Fruit fly (Drosophila melanogaster) whole organism, embryonic: ENCODE results near the gene CG7213.

Experiments
- Bdp1 ChIP-seq: fragments of 200-800 bp; sonication (Bioruptor generic); optimal IDR thresholded peaks from 3 replicates; lab custom pipeline; 2016; ENCODE audit warnings: missing biosample characterization, missing genetic modification characterization
- CG10654 ChIP-seq: fragments of 200-800 bp; sonication (Bioruptor generic); optimal IDR thresholded peaks from 2 replicates; lab custom pipeline; 2016; ENCODE audit warnings: missing biosample characterization, missing genetic modification characterization
- CG13775 ChIP-seq: fragments of 200-800 bp; sonication (Bioruptor generic); optimal IDR thresholded peaks from 3 replicates; lab custom pipeline; 2017; ENCODE audit warnings: missing biosample characterization, mild to moderate bottlenecking, missing genetic modification characterization
- CG15514 ChIP-seq: fragments of 200-800 bp; sonication (Bioruptor generic); optimal IDR thresholded peaks from 3 replicates; lab custom pipeline; 2017; ENCODE audit warnings: missing biosample characterization, missing genetic modification characterization, mild to moderate bottlenecking, moderate library complexity, missing genetic modification reagents
- CG1603 ChIP-seq: fragments of 200-800 bp; sonication (Bioruptor generic); optimal IDR thresholded peaks from 2 replicates; lab custom pipeline; 2019; ENCODE audit warnings: missing biosample characterization, mild to moderate bottlenecking, missing genetic modification characterization, moderate library complexity
- CG16863 ChIP-seq: fragments of 200-800 bp; sonication (Bioruptor generic); optimal IDR thresholded peaks from 3 replicates; lab custom pipeline; 2016; ENCODE audit warnings: missing biosample characterization, missing genetic modification characterization
- CG18476 ChIP-seq: fragments of 200-800 bp; sonication (Bioruptor generic); optimal IDR thresholded peaks from 2 replicates; lab custom pipeline; 2016; ENCODE audit warnings: missing biosample characterization, mild to moderate bottlenecking, missing genetic modification characterization
- CG2120 ChIP-seq: fragments of 200-800 bp; sonication (Bioruptor generic); optimal IDR thresholded peaks from 3 replicates; lab custom pipeline; 2016; ENCODE audit warnings: missing biosample characterization, missing genetic modification characterization
- CG2875 ChIP-seq: fragments of 200-800 bp; sonication (Bioruptor generic); optimal IDR thresholded peaks from 2 replicates; lab custom pipeline; 2017; ENCODE audit warnings: missing biosample characterization, mild to moderate bottlenecking, missing genetic modification characterization, missing genetic modification reagents
- CG30020 ChIP-seq: fragments of 200-800 bp; optimal IDR thresholded peaks from 2 replicates; lab custom pipeline; 2019; ENCODE audit warnings: missing biosample characterization, mild to moderate bottlenecking, missing genetic modification characterization, moderate library complexity
- CG3163 ChIP-seq: fragments of 200-800 bp; sonication (Bioruptor generic); optimal IDR thresholded peaks from 3 replicates; lab custom pipeline; 2016; ENCODE audit warnings: missing biosample characterization, missing genetic modification characterization
- CG32772 ChIP-seq: fragments of 200-800 bp; sonication (Bioruptor generic); IDR thresholded peaks from 2 replicates; pipeline ENCODE4 v1.3.6; 2022; ENCODE audit warnings: missing biosample characterization, missing genetic modification characterization
- CG33213 ChIP-seq: fragments of 200-800 bp; sonication (Bioruptor generic); optimal IDR thresholded peaks from 3 replicates; lab custom pipeline; 2016; ENCODE audit warnings: missing biosample characterization, missing genetic modification characterization
- CG34224 ChIP-seq: fragments of 200-800 bp; sonication (Bioruptor generic); IDR thresholded peaks from 3 replicates; pipeline ENCODE4 v1.3.6; 2022; ENCODE audit warnings: missing biosample characterization, missing genetic modification characterization; ENCODE audit not compliant: partially characterized antibody
- CG3726 ChIP-seq: fragments of 200-800 bp; sonication (Bioruptor generic); IDR thresholded peaks from 3 replicates; pipeline ENCODE4, ENCODE4 v1.3.6; 2022; ENCODE audit warnings: missing biosample characterization, missing genetic modification characterization
- CG4328 ChIP-seq: fragments of 200-800 bp; sonication (Bioruptor generic); optimal IDR thresholded peaks from 3 replicates; lab custom pipeline; 2017; ENCODE audit warnings: missing biosample characterization, missing genetic modification reagents, missing genetic modification characterization
- CG7372 ChIP-seq: fragments of 200-800 bp; sonication (Bioruptor generic); IDR thresholded peaks from 2 replicates; pipeline ENCODE4 v1.3.6; 2022; ENCODE audit warnings: missing biosample characterization, missing genetic modification characterization
- CG8281 ChIP-seq: fragments of 200-800 bp; sonication (Bioruptor generic); optimal IDR thresholded peaks from 2 replicates; lab custom pipeline; 2018; ENCODE audit warnings: missing biosample characterization, mild to moderate bottlenecking, missing genetic modification characterization, moderate library complexity
- CG9932 ChIP-seq: fragments of 200-800 bp; sonication (Bioruptor generic); IDR thresholded peaks from 2 replicates; pipeline ENCODE4 v1.3.6; 2022; ENCODE audit warnings: missing biosample characterization, missing genetic modification characterization
- CoRest ChIP-seq: fragments of 200-800 bp; sonication (Bioruptor generic); optimal IDR thresholded peaks from 3 replicates; lab custom pipeline; 2018; ENCODE audit warnings: missing biosample characterization, mild to moderate bottlenecking, missing genetic modification characterization, moderate library complexity
- Dbx ChIP-seq: fragments of 200-800 bp; sonication (Bioruptor generic); IDR thresholded peaks from 3 replicates; pipeline ENCODE4 v1.3.6; 2022; ENCODE audit warnings: missing biosample characterization, missing genetic modification characterization
- Drgx ChIP-seq: fragments of 200-800 bp; sonication (Bioruptor generic); IDR thresholded peaks from 2 replicates; pipeline ENCODE4 v1.3.6; 2022; ENCODE audit warnings: missing biosample characterization, missing genetic modification characterization
- Eip74EF ChIP-seq, 2 experiments: fragments of 200-800 bp in 1 of 2; fragments of >200 bp in 1 of 2; sonication (Bioruptor generic) in 1 of 2; optimal IDR thresholded peaks; 2 replicates each; lab custom pipeline; 2017 to 2019; ENCODE audit warnings: missing biosample characterization in 2 of 2, missing genetic modification characterization in 2 of 2, mild to moderate bottlenecking in 1 of 2, moderate library complexity in 1 of 2
- Elba2 ChIP-seq: fragments of 200-800 bp; sonication (Bioruptor generic); optimal IDR thresholded peaks from 3 replicates; lab custom pipeline; 2016; ENCODE audit warnings: missing biosample characterization, missing genetic modification characterization
- MESR4 ChIP-seq: fragments of 200-800 bp; sonication (Bioruptor generic); optimal IDR thresholded peaks from 2 replicates; lab custom pipeline; 2018; ENCODE audit warnings: missing biosample characterization, mild to moderate bottlenecking, missing genetic modification characterization, moderate library complexity
- PHDP ChIP-seq: fragments of 200-800 bp; sonication (Bioruptor generic); optimal IDR thresholded peaks from 3 replicates; lab custom pipeline; 2018; ENCODE audit warnings: missing biosample characterization, mild to moderate bottlenecking, missing genetic modification characterization, moderate library complexity
- YL-1 ChIP-seq: fragments of 200-800 bp; sonication (Bioruptor generic); optimal IDR thresholded peaks from 3 replicates; lab custom pipeline; 2017; ENCODE audit warnings: missing biosample characterization, mild to moderate bottlenecking, missing genetic modification characterization
- bab2 ChIP-seq: fragments of 200-800 bp; sonication (Bioruptor generic); optimal IDR thresholded peaks from 2 replicates; lab custom pipeline; 2016; ENCODE audit warnings: missing biosample characterization, missing genetic modification characterization
- gfzf ChIP-seq: fragments of 200-800 bp; sonication (Bioruptor generic); optimal IDR thresholded peaks from 2 replicates; lab custom pipeline; 2016; ENCODE audit warnings: missing biosample characterization, mild to moderate bottlenecking, missing genetic modification characterization, moderate library complexity
- grau ChIP-seq: fragments of 200-800 bp; optimal IDR thresholded peaks from 3 replicates; lab custom pipeline; 2019; ENCODE audit warnings: missing biosample characterization, mild to moderate bottlenecking, missing genetic modification characterization, moderate library complexity
- jing ChIP-seq: fragments of 200-800 bp; sonication (Bioruptor generic); optimal IDR thresholded peaks from 2 replicates; lab custom pipeline; 2018; ENCODE audit warnings: missing biosample characterization, mild to moderate bottlenecking, missing genetic modification characterization
- lov ChIP-seq, 2 experiments: fragments of 200-800 bp in 1 of 2; fragments of >200 bp in 1 of 2; sonication (Bioruptor generic) in 1 of 2; IDR thresholded peaks in 1 of 2; optimal IDR thresholded peaks in 1 of 2; 2 replicates in 1 of 2; 3 replicates in 1 of 2; pipeline versions ENCODE4 v1.3.6 to Lab custom; 2017 to 2022; ENCODE audit warnings: missing biosample characterization in 1 of 2, missing genetic modification characterization in 1 of 2
- mam ChIP-seq: fragments of 200-800 bp; sonication (Bioruptor generic); optimal IDR thresholded peaks from 3 replicates; lab custom pipeline; 2016; ENCODE audit warnings: missing biosample characterization, missing genetic modification characterization
- pb ChIP-seq: fragments of 200-800 bp; sonication (Bioruptor generic); optimal IDR thresholded peaks from 3 replicates; lab custom pipeline; 2016; ENCODE audit warnings: missing biosample characterization, missing genetic modification characterization
- phol ChIP-seq: fragments of 200-800 bp; sonication (Bioruptor generic); optimal IDR thresholded peaks from 3 replicates; lab custom pipeline; 2018; ENCODE audit warnings: missing biosample characterization, mild to moderate bottlenecking, missing genetic modification characterization, moderate library complexity
- pita ChIP-seq: fragments of 200-800 bp; sonication (Bioruptor generic); optimal IDR thresholded peaks from 2 replicates; lab custom pipeline; 2017; ENCODE audit warnings: missing biosample characterization, mild to moderate bottlenecking, missing genetic modification characterization
- row ChIP-seq: fragments of 200-800 bp; sonication (Bioruptor generic); IDR thresholded peaks from 3 replicates; pipeline ENCODE4 v1.3.6; 2022; ENCODE audit warnings: missing biosample characterization, missing genetic modification characterization
- salm ChIP-seq: fragments of 200-800 bp; sonication (Bioruptor generic); optimal IDR thresholded peaks from 2 replicates; lab custom pipeline; 2018; ENCODE audit warnings: missing biosample characterization, mild to moderate bottlenecking, missing genetic modification characterization
- scrt ChIP-seq: fragments of 200-800 bp; sonication (Bioruptor generic); optimal IDR thresholded peaks from 2 replicates; lab custom pipeline; 2018; ENCODE audit warnings: missing biosample characterization, mild to moderate bottlenecking, missing genetic modification characterization, moderate library complexity
- sens ChIP-seq: fragments of 200-800 bp; sonication (Bioruptor generic); peaks from one replicate; lab custom pipeline; 2016; ENCODE audit warnings: missing biosample characterization, missing genetic modification characterization
- slou ChIP-seq: fragments of 200-800 bp; sonication (Bioruptor generic); optimal IDR thresholded peaks from 3 replicates; lab custom pipeline; 2016; ENCODE audit warnings: missing biosample characterization, missing genetic modification characterization
- sna ChIP-seq: fragments of 200-800 bp; sonication (Bioruptor generic); IDR thresholded peaks from 2 replicates; pipeline ENCODE4 v1.3.6; 2022; ENCODE audit warnings: missing biosample characterization, missing genetic modification characterization; ENCODE audit not compliant: partially characterized antibody
- tna ChIP-seq: fragments of 200-800 bp; sonication (Bioruptor generic); IDR thresholded peaks from 2 replicates; pipeline ENCODE4 v1.3.6; 2022; ENCODE audit warnings: missing biosample characterization, missing genetic modification characterization; ENCODE audit not compliant: partially characterized antibody
- twi ChIP-seq: fragments of 200-800 bp; optimal IDR thresholded peaks from 2 replicates; lab custom pipeline; 2019; ENCODE audit warnings: missing biosample characterization, mild to moderate bottlenecking, missing genetic modification characterization, moderate library complexity
- vnd ChIP-seq: fragments of 200-800 bp; sonication (Bioruptor generic); IDR thresholded peaks from 3 replicates; pipeline ENCODE4 v1.3.6; 2022; ENCODE audit warnings: missing biosample characterization, missing genetic modification characterization; ENCODE audit not compliant: partially characterized antibody
- wek ChIP-seq: fragments of 200-800 bp; sonication (Bioruptor generic); optimal IDR thresholded peaks from 3 replicates; lab custom pipeline; 2018; ENCODE audit warnings: missing biosample characterization, mild to moderate bottlenecking, missing genetic modification characterization, moderate library complexity
- zen2 ChIP-seq: fragments of 200-800 bp; sonication (Bioruptor generic); IDR thresholded peaks from 3 replicates; pipeline ENCODE4 v1.3.6; 2022; ENCODE audit warnings: missing biosample characterization, missing genetic modification characterization; ENCODE audit not compliant: partially characterized antibody

Gene CG7213

DNA sequence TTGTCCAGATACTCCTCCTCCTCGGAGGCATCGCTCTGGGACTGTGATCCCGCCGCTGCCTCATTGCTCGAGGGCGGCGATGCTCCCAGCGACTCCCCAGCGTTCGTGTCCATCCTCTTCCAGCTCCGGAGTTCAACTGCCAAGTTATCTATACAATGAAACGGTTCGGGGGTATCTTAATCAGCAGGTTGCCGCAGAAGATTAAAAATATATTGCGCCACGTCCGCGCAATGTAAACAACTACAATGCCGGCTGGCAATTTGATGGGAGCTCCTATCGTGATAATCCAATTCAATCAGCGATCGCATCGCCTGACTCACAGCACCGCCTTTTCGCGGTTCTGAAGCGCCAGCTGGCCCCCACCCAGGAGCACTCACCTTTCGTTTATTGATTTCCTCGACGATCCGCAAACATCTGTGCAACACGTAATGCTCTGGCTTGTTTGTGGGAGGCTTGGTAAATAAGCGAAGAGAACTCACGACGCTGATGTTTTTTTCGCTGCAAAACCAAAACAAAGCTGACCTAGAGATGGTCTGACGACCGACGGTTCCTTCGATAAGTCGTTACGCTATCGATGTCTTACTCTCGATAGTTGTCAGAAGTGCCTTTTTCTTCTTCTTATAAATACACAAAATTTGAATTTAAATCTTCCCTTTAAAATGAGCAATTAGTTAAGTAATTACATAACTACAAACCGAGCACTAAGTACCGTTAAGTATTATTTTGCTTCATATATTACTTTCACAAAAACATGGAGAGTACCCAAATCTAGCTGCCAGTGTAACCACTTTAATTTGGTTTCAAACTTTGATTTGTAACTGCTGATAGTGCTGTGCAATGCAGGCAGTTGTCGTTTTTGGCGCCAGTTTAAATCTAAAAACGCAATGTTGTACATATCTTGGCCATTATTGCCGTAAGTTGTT lies 49.2 kb upstream of the CG7213 start, which contains the start of gene cert (continued):
- no peak for TF ChIP-seq lov (optimal IDR thresholded peaks at IDR 0.05; lab: Kevin White, UChicago)
- no peak for TF ChIP-seq lov (GFP tag; IDR thresholded peaks at IDR 0.05; lab: Robert Waterston, UW)
- TF ChIP-seq Eip74EF (GFP tag; optimal IDR thresholded peaks at IDR 0.05; lab: Kevin White, UChicago), result peak in 1 of 2 experiments; percentile 20
- TF ChIP-seq wek (GFP tag; lab: Kevin White, UChicago), result no peak
- peak; percentile 26 for TF ChIP-seq scrt
- no peak for TF ChIP-seq Elba2 (GFP tag; lab: Kevin White, UChicago)
- TF ChIP-seq twi (tag; lab: Kevin White, UChicago), result no peak
- no peak for TF ChIP-seq CG16863
- TF ChIP-seq CG2120, result peak; percentile 60
- peak; percentile 19 for TF ChIP-seq CG4328 (GFP tag; lab: Kevin White, UChicago)
- peak; percentile 72 for TF ChIP-seq CG15514
- TF ChIP-seq CG18476, result no peak
- peak; percentile 76 for TF ChIP-seq tna (GFP tag; lab: Robert Waterston, UW)
- TF ChIP-seq row (GFP tag; lab: Robert Waterston, UW), result peak; percentile 53
- TF ChIP-seq CG13775 (GFP tag; lab: Kevin White, UChicago), result peak; percentile 33
- no peak for TF ChIP-seq slou (GFP tag; lab: Kevin White, UChicago)
- TF ChIP-seq pb (GFP tag; lab: Kevin White, UChicago), result no peak
- peak; percentile 38 for TF ChIP-seq CG1603 (tag; lab: Kevin White, UChicago)
- peak; percentile 17 for TF ChIP-seq CG33213 (GFP tag; lab: Kevin White, UChicago)
- peak; percentile 29 for TF ChIP-seq grau (tag; lab: Kevin White, UChicago)
- no peak for TF ChIP-seq CG10654
- peak; percentile 66 for TF ChIP-seq zen2
- no peak for TF ChIP-seq CG3726 (GFP tag; lab: Robert Waterston, UW)
- TF ChIP-seq CG9932 (GFP tag; lab: Robert Waterston, UW), result peak; percentile 53; the same call in 1 of the 2 replicates
- no peak for TF ChIP-seq CG32772 (GFP tag; lab: Robert Waterston, UW)
- no peak for TF ChIP-seq salm (tag; lab: Kevin White, UChicago)
- TF ChIP-seq MESR4 (GFP tag; lab: Kevin White, UChicago), result peak; percentile 72
- TF ChIP-seq phol (tag; lab: Kevin White, UChicago), result peak; percentile 57
- peak; percentile 53 for TF ChIP-seq mam
- TF ChIP-seq CG3163 (GFP tag; lab: Kevin White, UChicago), result peak; percentile 3
- peak; percentile 73 for TF ChIP-seq CG34224 (GFP tag; lab: Robert Waterston, UW)
- peak; percentile 18 for TF ChIP-seq CG30020
- no peak for TF ChIP-seq CG7372 (GFP tag; lab: Robert Waterston, UW)
- peak; percentile 33 for TF ChIP-seq CoRest (tag; lab: Kevin White, UChicago)
- TF ChIP-seq gfzf (GFP tag; lab: Kevin White, UChicago), result peak; percentile 46
- TF ChIP-seq pita (GFP tag; lab: Kevin White, UChicago), result no peak
- no peak for TF ChIP-seq Drgx (GFP tag; lab: Robert Waterston, UW)
- peak; percentile 36; the same call in 1 of the 3 replicates for TF ChIP-seq Dbx
- TF ChIP-seq sna (GFP tag; lab: Robert Waterston, UW), result peak; percentile 87
- no peak for TF ChIP-seq CG8281 (tag; lab: Kevin White, UChicago)
- TF ChIP-seq vnd (GFP tag; lab: Robert Waterston, UW), result peak; percentile 90
- peak; percentile 15 for TF ChIP-seq PHDP
- TF ChIP-seq CG2875 (GFP tag; lab: Kevin White, UChicago), result no peak
- TF ChIP-seq sens (GFP tag; lab: Kevin White, UChicago), result peak; percentile 93
- peak; percentile 35 for TF ChIP-seq bab2 (GFP tag; lab: Kevin White, UChicago)
- peak; percentile 52 for TF ChIP-seq Bdp1 (GFP tag; lab: Kevin White, UChicago)
- peak; percentile 52 for TF ChIP-seq YL-1 (GFP tag; lab: Kevin White, UChicago)
- no peak for TF ChIP-seq jing (GFP tag; lab: Kevin White, UChicago)
